Fruit fly (Drosophila melanogaster) whole organism, embryonic: ENCODE results near the gene CG44270.

Experiments
- Atf6 ChIP-seq: fragments of 200-800 bp; sonication (Bioruptor generic); IDR thresholded peaks from 2 replicates; pipeline ENCODE4 v1.3.6; 2022; ENCODE audit warnings: missing biosample characterization, missing genetic modification characterization
- BtbVII ChIP-seq: fragments of 200-800 bp; sonication (Bioruptor generic); optimal IDR thresholded peaks from 3 replicates; lab custom pipeline; 2017; ENCODE audit warnings: missing biosample characterization, mild to moderate bottlenecking, missing genetic modification characterization
- CG10543 ChIP-seq: fragments of 200-800 bp; sonication (Bioruptor generic); optimal IDR thresholded peaks from 3 replicates; lab custom pipeline; 2017; ENCODE audit warnings: missing biosample characterization, mild to moderate bottlenecking, missing genetic modification characterization, moderate library complexity
- CG11456 ChIP-seq: fragments of 200-800 bp; sonication (Bioruptor generic); IDR thresholded peaks from 3 replicates; pipeline ENCODE4 v1.3.6; 2022; ENCODE audit warnings: missing biosample characterization, missing genetic modification characterization
- CG12071 ChIP-seq: fragments of 200-800 bp; sonication (Bioruptor generic); optimal IDR thresholded peaks from 3 replicates; lab custom pipeline; 2018; ENCODE audit warnings: missing biosample characterization, mild to moderate bottlenecking, missing genetic modification characterization
- CG12104 ChIP-seq: fragments of 200-800 bp; sonication (Bioruptor generic); optimal IDR thresholded peaks from 3 replicates; lab custom pipeline; 2016; ENCODE audit warnings: missing biosample characterization, missing genetic modification characterization
- CG12219 ChIP-seq: fragments of 200-800 bp; sonication (Bioruptor generic); optimal IDR thresholded peaks from 3 replicates; lab custom pipeline; 2018; ENCODE audit warnings: missing biosample characterization, mild to moderate bottlenecking, missing genetic modification characterization
- CG12391 ChIP-seq: fragments of 200-800 bp; sonication (Bioruptor generic); optimal IDR thresholded peaks from 3 replicates; lab custom pipeline; 2018; ENCODE audit warnings: missing biosample characterization, mild to moderate bottlenecking, missing genetic modification characterization, moderate library complexity
- CG12769 ChIP-seq: fragments of 200-800 bp; sonication (Bioruptor generic); optimal IDR thresholded peaks from 2 replicates; lab custom pipeline; 2019; ENCODE audit warnings: missing biosample characterization, mild to moderate bottlenecking, missing genetic modification characterization, moderate library complexity
- CG14860 ChIP-seq: fragments of 200-800 bp; sonication (Bioruptor generic); IDR thresholded peaks from 3 replicates; pipeline ENCODE4 v1.3.6; 2022; ENCODE audit warnings: missing biosample characterization, missing genetic modification characterization; ENCODE audit not compliant: partially characterized antibody
- CG15514 ChIP-seq: fragments of 200-800 bp; sonication (Bioruptor generic); optimal IDR thresholded peaks from 3 replicates; lab custom pipeline; 2017; ENCODE audit warnings: missing biosample characterization, missing genetic modification characterization, mild to moderate bottlenecking, moderate library complexity, missing genetic modification reagents
- CG16813 ChIP-seq: fragments of 200-800 bp; sonication (Bioruptor generic); IDR thresholded peaks from 3 replicates; pipeline ENCODE4 v1.3.6; 2022; ENCODE audit warnings: missing biosample characterization, missing genetic modification characterization; ENCODE audit not compliant: partially characterized antibody
- CG17361 ChIP-seq: fragments of 200-800 bp; sonication (Bioruptor generic); IDR thresholded peaks from 3 replicates; pipeline ENCODE4 v1.3.6; 2022; ENCODE audit warnings: missing biosample characterization, missing genetic modification characterization
- CG2120 ChIP-seq: fragments of 200-800 bp; sonication (Bioruptor generic); optimal IDR thresholded peaks from 3 replicates; lab custom pipeline; 2016; ENCODE audit warnings: missing biosample characterization, missing genetic modification characterization
- CG2199 ChIP-seq: fragments of 200-800 bp; sonication (Bioruptor generic); IDR thresholded peaks from 3 replicates; pipeline ENCODE4 v1.3.6; 2022; ENCODE audit warnings: missing biosample characterization, missing genetic modification characterization
- CG32767 ChIP-seq: fragments of 200-800 bp; sonication (Bioruptor generic); IDR thresholded peaks from 2 replicates; pipeline ENCODE4 v1.3.6; 2022; ENCODE audit warnings: missing biosample characterization, missing genetic modification characterization
- CG3407 ChIP-seq: fragments of 200-800 bp; sonication (Bioruptor generic); optimal IDR thresholded peaks from 2 replicates; lab custom pipeline; 2018; ENCODE audit warnings: missing biosample characterization, mild to moderate bottlenecking, missing genetic modification characterization
- CG5953 ChIP-seq: fragments of 200-800 bp; sonication (Bioruptor generic); IDR thresholded peaks from 2 replicates; pipeline ENCODE4 v1.3.6; 2022; ENCODE audit warnings: missing biosample characterization, missing genetic modification characterization
- CG6683 ChIP-seq: fragments of 200-800 bp; sonication (Bioruptor generic); optimal IDR thresholded peaks from 2 replicates; lab custom pipeline; 2017; ENCODE audit warnings: missing biosample characterization, mild to moderate bottlenecking, missing genetic modification characterization, missing genetic modification reagents
- CG6791 ChIP-seq: fragments of 200-800 bp; sonication (Bioruptor generic); IDR thresholded peaks from 3 replicates; pipeline ENCODE4 v1.3.6; 2022; ENCODE audit warnings: missing biosample characterization, missing genetic modification characterization; ENCODE audit not compliant: partially characterized antibody
- CG7839 ChIP-seq: fragments of 200-800 bp; sonication (Bioruptor generic); optimal IDR thresholded peaks from 3 replicates; lab custom pipeline; 2018; ENCODE audit warnings: missing biosample characterization, mild to moderate bottlenecking, missing genetic modification characterization, moderate library complexity
- CG7963 ChIP-seq: fragments of 200-800 bp; sonication (Bioruptor generic); IDR thresholded peaks from 3 replicates; pipeline ENCODE4 v1.3.6; 2022; ENCODE audit warnings: missing biosample characterization, missing genetic modification characterization; ENCODE audit not compliant: partially characterized antibody
- CG9932 ChIP-seq: fragments of 200-800 bp; sonication (Bioruptor generic); IDR thresholded peaks from 2 replicates; pipeline ENCODE4 v1.3.6; 2022; ENCODE audit warnings: missing biosample characterization, missing genetic modification characterization
- CTCF ChIP-seq: fragments of 200-800 bp; sonication (Bioruptor generic); optimal IDR thresholded peaks from 2 replicates; lab custom pipeline; 2017; ENCODE audit warnings: missing biosample characterization, mild to moderate bottlenecking, missing genetic modification characterization, moderate library complexity
- D ChIP-seq, 2 experiments: fragments of 200-800 bp in 1 of 2; fragments of >200 bp in 1 of 2; sonication (Bioruptor generic) in 1 of 2; optimal IDR thresholded peaks; 2 replicates in 1 of 2; 3 replicates in 1 of 2; lab custom pipeline; 2017; ENCODE audit warnings: mild to moderate bottlenecking in 1 of 2, missing biosample characterization in 1 of 2, missing genetic modification characterization in 1 of 2, missing genetic modification reagents in 1 of 2
- D19B ChIP-seq: fragments of 200-800 bp; sonication (Bioruptor generic); optimal IDR thresholded peaks from 2 replicates; lab custom pipeline; 2017; ENCODE audit warnings: missing biosample characterization, mild to moderate bottlenecking, missing genetic modification characterization
- Dref ChIP-seq: fragments of 200-800 bp; sonication (Bioruptor generic); IDR thresholded peaks from 2 replicates; pipeline ENCODE4 v1.3.6; 2022; ENCODE audit warnings: missing biosample characterization, missing genetic modification characterization
- HLH4C ChIP-seq: fragments of 200-800 bp; sonication (Bioruptor generic); IDR thresholded peaks from 3 replicates; pipeline ENCODE4 v1.3.6; 2022; ENCODE audit warnings: missing biosample characterization, missing genetic modification characterization; ENCODE audit not compliant: partially characterized antibody
- Hmr ChIP-seq: fragments of 200-800 bp; sonication (Bioruptor generic); optimal IDR thresholded peaks from 3 replicates; lab custom pipeline; 2017; ENCODE audit warnings: mild to moderate bottlenecking, missing biosample characterization, missing genetic modification reagents, missing genetic modification characterization
- NFAT ChIP-seq: fragments of 200-800 bp; sonication (Bioruptor generic); IDR thresholded peaks from 2 replicates; pipeline ENCODE4 v1.3.6; 2022; ENCODE audit warnings: missing biosample characterization, missing genetic modification characterization
- Opbp ChIP-seq: fragments of 200-800 bp; sonication (Bioruptor generic); IDR thresholded peaks from 3 replicates; pipeline ENCODE4 v1.3.6; 2022; ENCODE audit warnings: missing biosample characterization, missing genetic modification characterization; ENCODE audit not compliant: partially characterized antibody
- Ravus ChIP-seq: fragments of 200-800 bp; sonication (Bioruptor generic); IDR thresholded peaks from 2 replicates; pipeline ENCODE4 v1.3.6; 2022; ENCODE audit warnings: missing biosample characterization, missing genetic modification characterization
- cg ChIP-seq: fragments of 200-800 bp; sonication (Bioruptor generic); optimal IDR thresholded peaks from 3 replicates; lab custom pipeline; 2019; ENCODE audit warnings: missing biosample characterization, mild to moderate bottlenecking, missing genetic modification characterization, moderate library complexity
- fru ChIP-seq: fragments of >200 bp; optimal IDR thresholded peaks from 2 replicates; lab custom pipeline; 2017
- gcm2 ChIP-seq: fragments of 200-800 bp; sonication (Bioruptor generic); optimal IDR thresholded peaks from 2 replicates; lab custom pipeline; 2016; ENCODE audit warnings: missing biosample characterization, missing genetic modification characterization
- insv ChIP-seq, 2 experiments: fragments of 200-800 bp; sonication (Bioruptor generic); optimal IDR thresholded peaks; 3 replicates each; lab custom pipeline; 2016 to 2018; ENCODE audit warnings: missing biosample characterization in 2 of 2, missing genetic modification characterization in 2 of 2
- lmd ChIP-seq: fragments of 200-800 bp; sonication (Bioruptor generic); IDR thresholded peaks from 2 replicates; pipeline ENCODE4 v1.3.6; 2022; ENCODE audit warnings: missing biosample characterization, missing genetic modification characterization
- rib ChIP-seq: fragments of 200-800 bp; sonication (Bioruptor generic); IDR thresholded peaks from 2 replicates; pipeline ENCODE4 v1.3.6; 2022; ENCODE audit warnings: missing biosample characterization, missing genetic modification characterization
- sna ChIP-seq: fragments of 200-800 bp; sonication (Bioruptor generic); IDR thresholded peaks from 2 replicates; pipeline ENCODE4 v1.3.6; 2022; ENCODE audit warnings: missing biosample characterization, missing genetic modification characterization; ENCODE audit not compliant: partially characterized antibody
- so ChIP-seq: fragments of 200-800 bp; sonication (Bioruptor generic); IDR thresholded peaks from 3 replicates; pipeline ENCODE4 v1.3.6; 2022; ENCODE audit warnings: missing biosample characterization, missing genetic modification characterization
- sob ChIP-seq: fragments of 200-800 bp; sonication (Bioruptor generic); IDR thresholded peaks from 2 replicates; pipeline ENCODE4 v1.3.6; 2022; ENCODE audit warnings: missing biosample characterization, missing genetic modification characterization
- sr ChIP-seq: fragments of 200-800 bp; sonication (Bioruptor generic); IDR thresholded peaks from 3 replicates; pipeline ENCODE4 v1.3.6; 2022; ENCODE audit warnings: missing biosample characterization, missing genetic modification characterization
- tio ChIP-seq: fragments of 200-800 bp; sonication (Bioruptor generic); optimal IDR thresholded peaks from 2 replicates; lab custom pipeline; 2017; ENCODE audit warnings: missing biosample characterization, missing genetic modification characterization, inconsistent platforms
- toy ChIP-seq: fragments of 200-800 bp; sonication (Bioruptor generic); IDR thresholded peaks from 2 replicates; pipeline ENCODE4 v1.3.6; 2022; ENCODE audit warnings: missing biosample characterization, missing genetic modification characterization
- twi ChIP-seq: fragments of 200-800 bp; optimal IDR thresholded peaks from 2 replicates; lab custom pipeline; 2019; ENCODE audit warnings: missing biosample characterization, mild to moderate bottlenecking, missing genetic modification characterization, moderate library complexity
- vnd ChIP-seq: fragments of 200-800 bp; sonication (Bioruptor generic); IDR thresholded peaks from 3 replicates; pipeline ENCODE4 v1.3.6; 2022; ENCODE audit warnings: missing biosample characterization, missing genetic modification characterization; ENCODE audit not compliant: partially characterized antibody

CG44270 gene

dm6 chr2L:20530766-20531165 is at the start of gene CG44270:
Gene CG44270, plus strand, starts transcription at chr2L:20531066.
- TF ChIP-seq CG2120 (GFP tag; lab: Kevin White, UChicago) (no peak), CG7839 (tag; lab: Kevin White, UChicago) (no peak), sob (no peak), CG12219 (GFP tag; lab: Kevin White, UChicago) (no peak), cg (GFP tag; lab: Kevin White, UChicago) (no peak)

- TF ChIP-seq NFAT (GFP tag; lab: Robert Waterston, UW) (no peak), CG2199 (GFP tag; lab: Robert Waterston, UW) (0 out of 3 replicates have a peak, but pooled peaks have one; percentile 52), toy (no peak), vnd (GFP tag; lab: Robert Waterston, UW) (peak; percentile 39; the same call in 1 of the 3 replicates), fru (lab: Kevin White, UChicago) (no peak), CTCF (GFP tag; lab: Kevin White, UChicago) (peak; percentile 76), CG14860 (GFP tag; lab: Robert Waterston, UW) (peak; percentile 49; the same call in 1 of the 3 replicates), HLH4C (GFP tag; lab: Robert Waterston, UW) (peak; percentile 56; the same call in 2 of the 3 replicates), Atf6 (GFP tag; lab: Robert Waterston, UW) (no peak), CG16813 (GFP tag; lab: Robert Waterston, UW) (peak; percentile 62), CG7963 (GFP tag; lab: Robert Waterston, UW) (peak; percentile 35; the same call in 1 of the 3 replicates), Opbp (GFP tag; lab: Robert Waterston, UW) (peak; percentile 9; the same call in 2 of the 3 replicates), CG6791 (GFP tag; lab: Robert Waterston, UW) (peak; percentile 58; the same call in 2 of the 3 replicates), Hmr (no peak), twi (tag; lab: Kevin White, UChicago) (peak; percentile 100)
Measured at dm6 chr2L:20481139-20481858, 49.6 kb upstream of the CG44270 start.

dm6 chr2L:20483603-20484002 is 47.3 kb upstream of the CG44270 start:
- TF ChIP-seq Ravus (GFP tag; lab: Robert Waterston, UW) (no peak), D19B (GFP tag; lab: Kevin White, UChicago) (no peak), CG12391 (no peak), CG12104 (GFP tag; lab: Kevin White, UChicago) (no peak), CG6683 (GFP tag; lab: Kevin White, UChicago) (no peak), insv (GFP tag; optimal IDR thresholded peaks at IDR 0.05; lab: Kevin White, UChicago) (no peak), BtbVII (no peak), Dref (no peak), CG5953 (no peak), gcm2 (GFP tag; lab: Kevin White, UChicago) (no peak), CG3407 (GFP tag; lab: Kevin White, UChicago) (no peak), CG11456 (GFP tag; lab: Robert Waterston, UW) (no peak), CG10543 (peak; percentile 38), CG17361 (GFP tag; lab: Robert Waterston, UW) (no peak), CG15514 (no peak), so (0 out of 3 replicates have a peak, but pooled peaks have one; percentile 17), CG9932 (GFP tag; lab: Robert Waterston, UW) (no peak), sna (GFP tag; lab: Robert Waterston, UW) (no peak), lmd (no peak), sr (no peak), tio (GFP tag; lab: Kevin White, UChicago) (no peak), CG32767 (GFP tag; lab: Robert Waterston, UW) (no peak), CG12071 (no peak), CG12769 (peak; percentile 93), D (optimal IDR thresholded peaks at IDR 0.05; lab: Kevin White, UChicago) (no peak), D (GFP tag; optimal IDR thresholded peaks at IDR 0.05; lab: Kevin White, UChicago) (no peak), rib (GFP tag; lab: Robert Waterston, UW) (0 out of 2 replicates have a peak, but pooled peaks have one; percentile 15)
